Worm (Caenorhabditis elegans) whole organism, dauer: ENCODE data around the gene T25D10.4.

Source experiments
- unc-62 ChIP-seq: sonication (generic microtip); optimal IDR thresholded peaks from 2 replicates; lab custom pipeline; 2017; ENCODE audit warnings: missing biosample characterization, missing genetic modification reagents, missing genetic modification characterization

Gene T25D10.4

ce11 chrII:6410181-6410580 is at the start of gene T25D10.4:
TSS of gene T25D10.4 (minus strand) at chrII:6410281.
- TF ChIP-seq unc-62 (GFP tag; lab: Kevin White, UChicago) = no peak

ce11 chrII:6454671-6455070 is 44.6 kb upstream of the T25D10.4 start, which contains the start of gene aptf-1:
TSS of gene aptf-1 (plus strand) at chrII:6454971.
- no peak for TF ChIP-seq unc-62 (GFP tag; lab: Kevin White, UChicago)

DNA sequence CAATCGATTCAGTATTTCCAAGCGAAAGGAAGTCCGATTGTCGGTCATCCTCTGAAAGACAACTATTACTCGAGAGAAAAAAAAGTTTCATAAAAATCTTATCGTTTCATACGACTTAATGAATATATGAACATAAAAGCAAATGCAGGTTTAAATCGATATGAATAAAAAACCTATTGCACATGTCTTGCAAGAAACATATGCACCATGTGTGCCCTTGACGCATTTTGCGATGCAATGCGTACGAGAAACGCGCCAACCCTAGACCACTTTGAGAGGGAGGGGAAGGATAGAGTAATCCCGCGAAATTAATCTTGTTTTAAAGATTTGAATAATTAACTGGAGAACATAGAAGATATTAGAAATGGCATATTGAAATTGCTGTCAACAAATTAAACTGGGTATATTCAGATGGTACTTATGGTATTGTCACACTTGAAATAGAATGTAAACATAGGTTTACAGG is 43.3 kb upstream of the T25D10.4 start, which contains the start of gene atg-16.2:
Gene atg-16.2 (minus strand): TSS at position 51 of the 466 bp plus-strand sequence.
- TF ChIP-seq unc-62 (GFP tag; lab: Kevin White, UChicago) = no peak

ce11 chrII:6449656-6450055 is 39.6 kb upstream of the T25D10.4 start, which contains the start of gene nhr-22:
TSS of gene nhr-22 (minus strand) at chrII:6449792.
- no peak for TF ChIP-seq unc-62 (GFP tag; lab: Kevin White, UChicago)

DNA sequence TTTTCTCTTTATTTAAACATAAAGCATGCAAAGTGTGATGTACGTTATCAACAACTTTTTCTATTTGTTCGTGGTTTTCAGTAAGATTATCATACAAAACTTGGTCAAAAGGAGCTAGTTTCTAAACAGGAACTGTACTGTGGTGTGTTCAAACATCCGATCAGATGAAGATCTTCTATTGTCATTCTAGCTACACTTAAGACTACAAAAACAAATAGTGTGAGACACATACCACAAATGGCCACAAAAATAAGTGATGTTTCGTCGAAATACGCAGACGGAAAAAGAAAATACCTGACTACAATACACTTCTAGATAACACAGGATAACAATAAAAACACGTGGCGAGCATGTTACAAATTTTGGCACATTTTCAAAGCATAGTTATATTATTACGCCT is 38.6 kb upstream of the T25D10.4 start:
- no peak for TF ChIP-seq unc-62 (GFP tag; lab: Kevin White, UChicago)

DNA sequence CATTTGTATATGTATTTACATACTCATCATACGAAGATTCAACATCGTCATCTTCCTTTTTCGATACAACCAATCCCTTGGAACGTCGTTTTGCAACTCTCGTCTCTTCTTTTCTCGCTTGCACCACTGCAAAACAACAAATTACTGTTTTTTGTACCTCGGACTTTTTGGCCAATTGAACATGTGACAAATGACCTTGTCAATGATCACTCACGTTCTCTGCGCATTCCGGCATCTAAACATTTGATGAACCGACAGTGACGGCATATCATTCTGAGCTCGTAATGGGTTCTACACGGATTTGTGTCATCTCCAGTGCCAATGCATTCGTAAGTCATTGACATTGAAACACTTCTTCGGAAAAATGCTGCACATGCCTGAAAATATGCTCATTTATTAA is 38.1 kb upstream of the T25D10.4 start:
- TF ChIP-seq unc-62 (GFP tag; lab: Kevin White, UChicago) = no peak

- no peak for TF ChIP-seq unc-62 (GFP tag; lab: Kevin White, UChicago)
These were observed 33.6 kb upstream of the T25D10.4 start, which contains the start of gene K06A1.2 for ce11 chrII:6443710-6444109. TSS of gene K06A1.2 (plus strand) at chrII:6444010.

- TF ChIP-seq unc-62 (GFP tag; lab: Kevin White, UChicago) = no peak
These were observed 31.0 kb upstream of the T25D10.4 start, which contains the start of gene cutl-16 for ce11 chrII:6441128-6441527. TSS of gene cutl-16 (plus strand) at chrII:6441428.

ce11 chrII:6436845-6437244 is 26.8 kb upstream of the T25D10.4 start:
- no peak for TF ChIP-seq unc-62 (GFP tag; lab: Kevin White, UChicago)

DNA sequence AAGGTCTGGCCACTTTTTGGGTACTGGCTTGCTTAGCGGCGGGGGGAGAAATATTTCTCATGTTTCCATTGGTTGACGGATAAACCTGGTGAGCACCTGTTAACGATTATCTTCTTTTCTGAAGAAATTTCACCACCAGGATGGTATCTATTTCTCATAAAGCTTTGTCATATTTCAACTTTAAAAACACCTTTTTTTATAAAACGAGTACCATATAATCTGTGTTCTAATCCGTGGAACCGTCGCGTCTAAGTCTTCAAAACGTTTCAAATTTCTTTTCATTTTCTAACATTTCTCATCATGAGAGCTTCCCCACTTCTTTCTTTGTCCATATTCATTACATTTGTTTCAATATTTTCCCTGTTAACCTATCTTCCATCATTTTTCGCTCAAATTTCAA is 15.9 kb upstream of the T25D10.4 start, which contains the start of gene col-75:
Gene col-75 (plus strand): TSS at position 301 of the 400 bp plus-strand sequence.
- no peak for TF ChIP-seq unc-62 (GFP tag; lab: Kevin White, UChicago)

- TF ChIP-seq unc-62 (GFP tag; lab: Kevin White, UChicago) = no peak
These were observed 12.7 kb upstream of the T25D10.4 start, which contains the start of gene K03H9.3 for ce11 chrII:6422812-6423211. TSS of gene K03H9.3 (plus strand) at chrII:6423112.

DNA sequence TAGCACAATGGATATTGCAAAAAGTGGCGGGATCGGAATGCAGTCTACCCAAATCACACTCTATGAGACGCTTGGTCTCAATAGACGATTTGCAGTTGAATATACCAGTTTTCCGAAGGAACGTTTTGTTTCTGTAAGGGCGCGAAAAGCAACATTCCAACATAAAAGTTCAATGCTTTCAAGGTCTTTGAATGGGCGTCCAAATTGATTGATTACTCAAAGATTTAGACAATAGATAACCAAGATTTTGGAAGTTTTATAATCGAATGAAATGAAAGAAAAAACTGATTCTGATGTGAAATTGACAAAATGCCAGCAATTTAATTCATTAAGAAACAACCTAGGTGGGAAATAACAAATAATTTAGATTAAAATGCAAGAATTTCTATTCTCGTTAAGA is 9.1 kb upstream of the T25D10.4 start:
- TF ChIP-seq unc-62 (GFP tag; lab: Kevin White, UChicago) = no peak

DNA sequence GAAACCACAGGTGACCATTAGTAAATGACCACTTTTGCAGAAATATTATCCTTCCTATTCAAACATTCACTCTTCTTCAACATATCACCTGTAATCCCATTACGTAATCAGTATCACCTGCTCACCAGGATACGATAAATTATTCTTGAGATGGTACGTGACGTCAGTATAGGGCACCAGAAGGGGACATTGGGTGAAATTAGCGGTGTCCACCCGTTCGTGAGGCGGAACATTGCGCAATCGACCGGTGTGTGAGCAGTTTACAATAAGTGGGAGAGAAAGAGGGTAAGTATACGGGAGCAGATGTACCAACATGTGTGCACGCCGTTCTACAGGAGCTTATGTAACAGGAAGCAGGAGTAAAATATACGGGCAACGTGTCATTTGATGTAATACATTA is 7.9 kb upstream of the T25D10.4 start:
- TF ChIP-seq unc-62 (GFP tag; lab: Kevin White, UChicago) = no peak

- no peak for TF ChIP-seq unc-62 (GFP tag; lab: Kevin White, UChicago)
These were observed 3.7 kb upstream of the T25D10.4 start for ce11 chrII:6413788-6414187.

DNA sequence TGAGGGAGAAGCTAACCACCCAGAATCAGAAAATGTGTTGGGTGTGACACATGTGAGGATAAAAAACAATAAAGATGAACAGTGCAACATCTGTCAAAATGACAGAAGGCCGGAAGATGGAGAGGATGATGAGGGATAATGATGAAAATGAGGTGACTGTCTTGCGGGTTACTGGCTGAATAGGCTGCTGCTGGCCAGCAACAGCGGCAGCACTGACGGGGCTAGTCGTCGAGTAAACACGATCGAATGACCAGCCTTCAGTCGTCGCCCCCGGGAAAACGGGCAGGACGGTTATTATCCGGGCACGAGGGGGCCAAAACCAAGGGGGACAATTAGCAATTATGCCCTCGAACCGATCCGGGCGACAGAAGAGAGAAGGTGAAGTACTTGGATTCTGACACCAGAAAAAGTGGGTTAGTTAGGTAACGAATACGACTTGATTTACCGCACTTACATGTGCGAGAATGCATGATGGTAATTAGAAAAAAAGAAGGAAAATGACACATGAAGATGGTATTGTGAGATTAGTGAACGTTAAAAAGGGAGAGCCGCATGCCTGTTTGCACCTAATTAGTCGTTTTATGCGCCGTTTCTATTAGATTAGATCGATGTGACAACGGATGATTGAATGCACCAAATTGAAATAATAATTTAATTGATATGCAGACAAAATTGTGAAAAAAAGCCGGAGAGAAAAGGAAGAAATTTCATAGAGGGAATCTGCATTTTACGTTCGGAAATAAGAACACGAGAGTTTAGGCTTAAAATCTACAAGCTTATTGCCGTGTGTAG is 1.8 kb upstream of the T25D10.4 start:
- TF ChIP-seq unc-62 (GFP tag; lab: Kevin White, UChicago) = no peak

DNA sequence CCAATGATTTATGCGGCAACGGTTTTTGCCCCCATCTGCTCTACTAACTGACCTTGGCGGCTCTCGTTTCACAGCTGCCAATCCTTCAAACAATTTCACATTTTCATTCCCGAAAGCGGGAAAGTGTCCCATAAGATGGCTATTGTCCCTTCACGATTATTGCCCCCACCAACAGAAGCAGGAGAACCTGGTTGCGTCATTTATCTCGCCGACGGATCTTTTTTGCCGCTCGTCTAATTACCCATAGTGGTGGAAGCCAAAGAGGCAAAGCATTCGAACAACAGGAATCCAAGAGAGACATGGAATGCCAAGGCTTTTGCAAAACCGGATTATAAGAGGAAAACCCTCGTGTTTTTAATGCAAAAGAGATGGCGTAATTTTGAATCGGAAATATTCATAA is 983 bp downstream of the T25D10.4 start:
- no peak for TF ChIP-seq unc-62 (GFP tag; lab: Kevin White, UChicago)

- no peak for TF ChIP-seq unc-62 (GFP tag; lab: Kevin White, UChicago)
These were observed 2.8 kb downstream of the T25D10.4 start, which contains the start of gene spp-11 for ce11 chrII:6407279-6407678. TSS of gene spp-11 (minus strand) at chrII:6407379.
